Fruit fly (Drosophila melanogaster) whole organism, embryonic: Measurements from ENCODE around the gene sa.

ENCODE experiments used
- Ada2b ChIP-seq: fragments of 200-800 bp; sonication (Bioruptor generic); IDR thresholded peaks from 2 replicates; pipeline ENCODE4 v1.3.6; 2022; ENCODE audit warnings: missing biosample characterization, missing genetic modification characterization
- Atf3 ChIP-seq: fragments of 200-800 bp; sonication (Bioruptor generic); optimal IDR thresholded peaks from 3 replicates; lab custom pipeline; 2016; ENCODE audit warnings: missing biosample characterization, missing genetic modification characterization
- B-H1 ChIP-seq: fragments of 200-800 bp; sonication (Bioruptor generic); IDR thresholded peaks from 3 replicates; pipeline ENCODE4 v1.3.6; 2022; ENCODE audit warnings: missing biosample characterization, missing genetic modification characterization
- Blimp-1 ChIP-seq: fragments of 200-800 bp; sonication (Bioruptor generic); optimal IDR thresholded peaks from 3 replicates; lab custom pipeline; 2018; ENCODE audit warnings: missing biosample characterization, missing genetic modification characterization, mild to moderate bottlenecking, moderate library complexity, missing genetic modification reagents
- CG10209 ChIP-seq: fragments of 200-800 bp; sonication (Bioruptor generic); optimal IDR thresholded peaks from 3 replicates; lab custom pipeline; 2017; ENCODE audit warnings: missing biosample characterization, mild to moderate bottlenecking, missing genetic modification characterization, missing genetic modification reagents
- CG13424 ChIP-seq: fragments of 200-800 bp; sonication (Bioruptor generic); optimal IDR thresholded peaks from 2 replicates; lab custom pipeline; 2019; ENCODE audit warnings: missing biosample characterization, mild to moderate bottlenecking, missing genetic modification characterization, moderate library complexity
- CG14667 ChIP-seq: fragments of 200-800 bp; sonication (Bioruptor generic); IDR thresholded peaks from 2 replicates; pipeline ENCODE4 v1.3.6; 2022; ENCODE audit warnings: missing biosample characterization, missing genetic modification characterization
- CG14710 ChIP-seq: fragments of 200-800 bp; sonication (Bioruptor generic); optimal IDR thresholded peaks from 3 replicates; lab custom pipeline; 2019; ENCODE audit warnings: missing biosample characterization, mild to moderate bottlenecking, missing genetic modification characterization, moderate library complexity
- CG16779 ChIP-seq: fragments of 200-800 bp; sonication (Bioruptor generic); IDR thresholded peaks from 2 replicates; pipeline ENCODE4 v1.3.6; 2022; ENCODE audit warnings: missing biosample characterization, missing genetic modification characterization
- CG16815 ChIP-seq: fragments of 200-800 bp; sonication (Bioruptor generic); optimal IDR thresholded peaks from 3 replicates; lab custom pipeline; 2017; ENCODE audit warnings: missing biosample characterization, mild to moderate bottlenecking, missing genetic modification characterization
- CG17361 ChIP-seq: fragments of 200-800 bp; sonication (Bioruptor generic); IDR thresholded peaks from 3 replicates; pipeline ENCODE4 v1.3.6; 2022; ENCODE audit warnings: missing biosample characterization, missing genetic modification characterization
- CG17385 ChIP-seq: fragments of 200-800 bp; sonication (Bioruptor generic); optimal IDR thresholded peaks from 3 replicates; lab custom pipeline; 2018; ENCODE audit warnings: missing biosample characterization, mild to moderate bottlenecking, missing genetic modification characterization
- CG1832 ChIP-seq: fragments of 200-800 bp; sonication (Bioruptor generic); optimal IDR thresholded peaks from 2 replicates; lab custom pipeline; 2017; ENCODE audit warnings: missing biosample characterization, mild to moderate bottlenecking, missing genetic modification characterization, inconsistent platforms
- CG18619 ChIP-seq: fragments of 200-800 bp; sonication (Bioruptor generic); optimal IDR thresholded peaks from 3 replicates; lab custom pipeline; 2017; ENCODE audit warnings: missing biosample characterization, mild to moderate bottlenecking, missing genetic modification characterization
- CG31365 ChIP-seq: fragments of 200-800 bp; sonication (Bioruptor generic); optimal IDR thresholded peaks from 2 replicates; lab custom pipeline; 2018; ENCODE audit warnings: missing biosample characterization, mild to moderate bottlenecking, missing genetic modification characterization
- CG31388 ChIP-seq: fragments of 200-800 bp; sonication (Bioruptor generic); optimal IDR thresholded peaks from 2 replicates; lab custom pipeline; 2016; ENCODE audit warnings: missing biosample characterization, missing genetic modification characterization
- CG4707 ChIP-seq: fragments of 200-800 bp; sonication (Bioruptor generic); optimal IDR thresholded peaks from 2 replicates; lab custom pipeline; 2018; ENCODE audit warnings: missing biosample characterization, mild to moderate bottlenecking, missing genetic modification characterization, moderate library complexity
- CG5245 ChIP-seq: fragments of 200-800 bp; sonication (Bioruptor generic); optimal IDR thresholded peaks from 3 replicates; lab custom pipeline; 2016; ENCODE audit warnings: missing biosample characterization, missing genetic modification characterization
- CG7839 ChIP-seq: fragments of 200-800 bp; sonication (Bioruptor generic); optimal IDR thresholded peaks from 3 replicates; lab custom pipeline; 2018; ENCODE audit warnings: missing biosample characterization, mild to moderate bottlenecking, missing genetic modification characterization, moderate library complexity
- CG8290 ChIP-seq, 3 experiments: fragments of 200-800 bp; sonication (Bioruptor generic); optimal IDR thresholded peaks; 2 replicates each; lab custom pipeline; 2016 to 2019; ENCODE audit warnings: missing biosample characterization in 3 of 3, missing genetic modification characterization in 3 of 3, mild to moderate bottlenecking in 2 of 3, moderate library complexity in 1 of 3
- CG8765 ChIP-seq: fragments of 200-800 bp; sonication (Bioruptor generic); IDR thresholded peaks from 2 replicates; pipeline ENCODE4 v1.3.6; 2022; ENCODE audit warnings: missing biosample characterization, missing genetic modification characterization
- Chrac-16 ChIP-seq: fragments of 200-800 bp; sonication (Bioruptor generic); optimal IDR thresholded peaks from 3 replicates; lab custom pipeline; 2016; ENCODE audit warnings: missing biosample characterization, missing genetic modification characterization
- Ets65A ChIP-seq: fragments of 200-800 bp; sonication (Bioruptor generic); peaks from one replicate; lab custom pipeline; 2016; ENCODE audit warnings: missing biosample characterization, missing genetic modification characterization
- Fer3 ChIP-seq: fragments of 200-800 bp; sonication (Bioruptor generic); optimal IDR thresholded peaks from 2 replicates; lab custom pipeline; 2018; ENCODE audit warnings: missing biosample characterization, mild to moderate bottlenecking, missing genetic modification characterization, moderate library complexity
- HHEX ChIP-seq: fragments of 200-800 bp; sonication (Bioruptor generic); optimal IDR thresholded peaks from 3 replicates; lab custom pipeline; 2017; ENCODE audit warnings: missing biosample characterization, mild to moderate bottlenecking, missing genetic modification characterization, missing genetic modification reagents
- HLH4C ChIP-seq: fragments of 200-800 bp; sonication (Bioruptor generic); IDR thresholded peaks from 3 replicates; pipeline ENCODE4 v1.3.6; 2022; ENCODE audit warnings: missing biosample characterization, missing genetic modification characterization; ENCODE audit not compliant: partially characterized antibody
- HmgZ ChIP-seq: fragments of 200-800 bp; sonication (Bioruptor generic); optimal IDR thresholded peaks from 2 replicates; lab custom pipeline; 2018; ENCODE audit warnings: missing biosample characterization, mild to moderate bottlenecking, missing genetic modification characterization
- Hr78 ChIP-seq, 2 experiments: fragments of 200-800 bp in 1 of 2; fragments of >200 bp in 1 of 2; sonication (Bioruptor generic) in 1 of 2; optimal IDR thresholded peaks; 2 replicates each; lab custom pipeline; 2017 to 2019; ENCODE audit warnings: missing biosample characterization in 2 of 2, missing genetic modification characterization in 2 of 2, mild to moderate bottlenecking in 1 of 2, moderate library complexity in 1 of 2
- NC2α ChIP-seq: fragments of 200-800 bp; sonication (Bioruptor generic); optimal IDR thresholded peaks from 2 replicates; lab custom pipeline; 2016; ENCODE audit warnings: missing biosample characterization, missing genetic modification characterization
- Nf-YA ChIP-seq: fragments of 200-800 bp; sonication (Bioruptor generic); IDR thresholded peaks from 2 replicates; pipeline ENCODE4 v1.3.6; 2022; ENCODE audit warnings: missing biosample characterization, missing genetic modification characterization
- Rfx ChIP-seq: fragments of 200-800 bp; sonication (Bioruptor generic); IDR thresholded peaks from 2 replicates; pipeline ENCODE4 v1.3.6; 2022; ENCODE audit warnings: missing biosample characterization, missing genetic modification characterization
- Sox100B ChIP-seq: fragments of 200-800 bp; sonication (Bioruptor generic); optimal IDR thresholded peaks from 3 replicates; lab custom pipeline; 2018; ENCODE audit warnings: missing biosample characterization, mild to moderate bottlenecking, missing genetic modification characterization
- Sox102F ChIP-seq: fragments of 200-800 bp; sonication (Bioruptor generic); optimal IDR thresholded peaks from 2 replicates; lab custom pipeline; 2018; ENCODE audit warnings: missing biosample characterization, mild to moderate bottlenecking, missing genetic modification characterization, moderate library complexity
- TFAM ChIP-seq: fragments of 200-800 bp; sonication (Bioruptor generic); optimal IDR thresholded peaks from 2 replicates; lab custom pipeline; 2017; ENCODE audit warnings: missing biosample characterization, missing genetic modification characterization, inconsistent platforms
- Xrp1 ChIP-seq: fragments of 200-800 bp; sonication (Bioruptor generic); IDR thresholded peaks from 2 replicates; pipeline ENCODE4 v1.3.6; 2022; ENCODE audit warnings: missing biosample characterization, missing genetic modification characterization
- aop ChIP-seq: fragments of 200-800 bp; sonication (Bioruptor generic); IDR thresholded peaks from 2 replicates; pipeline ENCODE4 v1.3.6; 2022; ENCODE audit warnings: missing biosample characterization, missing genetic modification characterization
- bcd ChIP-seq: fragments of 200-800 bp; sonication (Bioruptor generic); optimal IDR thresholded peaks from 2 replicates; lab custom pipeline; 2017; ENCODE audit warnings: missing biosample characterization, mild to moderate bottlenecking, missing genetic modification characterization
- chif ChIP-seq, 2 experiments: fragments of 200-800 bp; sonication (Bioruptor generic); optimal IDR thresholded peaks; 3 replicates each; lab custom pipeline; 2016; ENCODE audit warnings: missing biosample characterization in 2 of 2, missing genetic modification characterization in 2 of 2
- ci ChIP-seq: fragments of 200-800 bp; sonication (Bioruptor generic); IDR thresholded peaks from 3 replicates; pipeline ENCODE4 v1.3.6; 2022; ENCODE audit warnings: missing biosample characterization, missing genetic modification characterization
- dati ChIP-seq: fragments of 200-800 bp; sonication (Bioruptor generic); IDR thresholded peaks from 2 replicates; pipeline ENCODE4 v1.3.6; 2022; ENCODE audit warnings: missing biosample characterization, missing genetic modification characterization
- dm ChIP-seq: fragments of 200-800 bp; sonication (Bioruptor generic); optimal IDR thresholded peaks from 3 replicates; lab custom pipeline; 2016; ENCODE audit warnings: missing biosample characterization, missing genetic modification characterization
- grn ChIP-seq: fragments of 200-800 bp; sonication (Bioruptor generic); optimal IDR thresholded peaks from 3 replicates; lab custom pipeline; 2017; ENCODE audit warnings: missing biosample characterization, missing genetic modification characterization
- kay ChIP-seq: fragments of 200-800 bp; sonication (Bioruptor generic); optimal IDR thresholded peaks from 2 replicates; lab custom pipeline; 2016; ENCODE audit warnings: missing biosample characterization, missing genetic modification characterization
- ranshi ChIP-seq: fragments of 200-800 bp; sonication (Bioruptor generic); IDR thresholded peaks from 2 replicates; pipeline ENCODE4 v1.3.6; 2022; ENCODE audit warnings: missing biosample characterization, missing genetic modification characterization
- ttk ChIP-seq: fragments of 200-800 bp; sonication (Bioruptor generic); IDR thresholded peaks from 2 replicates; pipeline ENCODE4 v2.1.2; 2022; ENCODE audit warnings: missing biosample characterization, missing genetic modification characterization
- unc-4 ChIP-seq: fragments of 200-800 bp; sonication (Bioruptor generic); IDR thresholded peaks from 2 replicates; pipeline ENCODE4 v1.3.6; 2022; ENCODE audit warnings: missing biosample characterization, missing genetic modification characterization; ENCODE audit not compliant: partially characterized antibody
- vfl ChIP-seq: fragments of 200-800 bp; sonication (Bioruptor generic); optimal IDR thresholded peaks from 2 replicates; lab custom pipeline; 2016; ENCODE audit warnings: missing biosample characterization, missing genetic modification characterization
- wek ChIP-seq: fragments of 200-800 bp; sonication (Bioruptor generic); optimal IDR thresholded peaks from 3 replicates; lab custom pipeline; 2018; ENCODE audit warnings: missing biosample characterization, mild to moderate bottlenecking, missing genetic modification characterization, moderate library complexity
- zen2 ChIP-seq: fragments of 200-800 bp; sonication (Bioruptor generic); IDR thresholded peaks from 3 replicates; pipeline ENCODE4 v1.3.6; 2022; ENCODE audit warnings: missing biosample characterization, missing genetic modification characterization; ENCODE audit not compliant: partially characterized antibody
- zfh2 ChIP-seq: fragments of 200-800 bp; sonication (Bioruptor generic); optimal IDR thresholded peaks from 2 replicates; lab custom pipeline; 2016; ENCODE audit warnings: missing biosample characterization, missing genetic modification characterization

The sa gene

DNA sequence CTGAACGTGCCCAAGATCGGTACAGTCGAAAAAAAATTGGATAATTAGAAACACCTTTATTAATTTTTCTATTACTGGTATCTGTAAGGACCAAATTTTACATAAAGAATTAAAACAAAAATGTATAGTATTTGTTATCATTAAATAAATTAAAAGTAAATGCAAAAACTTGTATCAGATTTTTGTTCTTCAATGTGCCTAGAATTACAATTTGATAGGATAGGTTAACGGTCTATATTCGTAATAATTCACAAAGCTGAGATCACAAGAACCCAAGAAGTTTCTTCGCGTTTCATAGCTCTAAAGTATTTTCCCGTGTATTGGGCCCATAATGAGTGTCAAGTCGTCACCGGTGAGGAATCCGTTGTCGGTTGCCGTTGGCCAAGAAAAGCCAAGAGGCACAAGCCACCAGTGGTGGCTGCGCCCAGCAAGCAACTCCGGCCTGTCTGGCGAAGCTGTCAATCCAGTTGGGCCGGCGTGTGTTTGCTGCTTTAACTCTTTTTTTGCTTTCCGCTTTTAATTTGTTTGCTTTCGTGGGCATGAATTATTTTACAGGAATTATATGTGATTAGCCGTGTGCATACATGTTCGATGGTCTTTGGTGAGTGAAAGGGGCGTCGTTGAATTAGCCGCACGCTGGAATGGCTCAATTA is 11.5 kb upstream of the sa start (continued):
- TF ChIP-seq kay (GFP tag; lab: Kevin White, UChicago) (peak; percentile 5), CG16815 (GFP tag; lab: Kevin White, UChicago) (no peak), zen2 (GFP tag; lab: Robert Waterston, UW) (no peak), HLH4C (GFP tag; lab: Robert Waterston, UW) (no peak), wek (no peak), ttk (no peak), dm (no peak), TFAM (GFP tag; lab: Kevin White, UChicago) (no peak), CG4707 (GFP tag; lab: Kevin White, UChicago) (no peak), Ada2b (GFP tag; lab: Robert Waterston, UW) (0 out of 2 replicates have a peak, but pooled peaks have one; percentile 31), grn (GFP tag; lab: Kevin White, UChicago) (no peak), HmgZ (tag; lab: Kevin White, UChicago) (peak; percentile 0), CG5245 (GFP tag; lab: Kevin White, UChicago) (no peak), CG13424 (tag; lab: Kevin White, UChicago) (peak; percentile 67), Hr78 (GFP tag; optimal IDR thresholded peaks at IDR 0.05; lab: Kevin White, UChicago) (no peak), bcd (peak; percentile 57), Nf-YA (GFP tag; lab: Robert Waterston, UW) (no peak), Fer3 (peak; percentile 40), Atf3 (GFP tag; lab: Kevin White, UChicago) (no peak), CG1832 (GFP tag; lab: Kevin White, UChicago) (no peak), CG8290 (GFP tag; optimal IDR thresholded peaks at IDR 0.05; lab: Kevin White, UChicago) (no peak), CG8290 (tag; optimal IDR thresholded peaks at IDR 0.05; lab: Kevin White, UChicago) (no peak), dati (GFP tag; lab: Robert Waterston, UW) (no peak), Sox102F (GFP tag; lab: Kevin White, UChicago) (peak; percentile 75), CG10209 (GFP tag; lab: Kevin White, UChicago) (peak; percentile 53), Sox100B (no peak), Ets65A (GFP tag; lab: Kevin White, UChicago) (no peak), CG31388 (no peak), aop (no peak), Rfx (GFP tag; lab: Robert Waterston, UW) (peak; percentile 48; the same call in 1 of the 2 replicates), CG7839 (tag; lab: Kevin White, UChicago) (peak; percentile 72), Chrac-16 (peak; percentile 18), unc-4 (GFP tag; lab: Robert Waterston, UW) (no peak), CG18619 (GFP tag; lab: Kevin White, UChicago) (peak; percentile 61), CG14667 (GFP tag; lab: Robert Waterston, UW) (no peak), Blimp-1 (GFP tag; lab: Kevin White, UChicago) (peak; percentile 63), B-H1 (GFP tag; lab: Robert Waterston, UW) (no peak), CG17385 (peak; percentile 64), CG14710 (tag; lab: Kevin White, UChicago) (no peak), NC2α (no peak), ci (GFP tag; lab: Robert Waterston, UW) (no peak), CG17361 (GFP tag; lab: Robert Waterston, UW) (peak; percentile 80; the same call in 2 of the 3 replicates), Xrp1 (GFP tag; lab: Robert Waterston, UW) (peak; percentile 48; the same call in 1 of the 2 replicates), CG31365 (tag; lab: Kevin White, UChicago) (no peak), chif (GFP tag; optimal IDR thresholded peaks at IDR 0.05; lab: Kevin White, UChicago) (no peak), CG8765 (GFP tag; lab: Robert Waterston, UW) (no peak), zfh2 (GFP tag; lab: Kevin White, UChicago) (no peak), vfl (no peak), HHEX (GFP tag; lab: Kevin White, UChicago) (peak; percentile 53), ranshi (no peak), CG16779 (no peak)
